Fruit fly (Drosophila melanogaster): ENCODE data around the gene Crag.

The Crag gene

DNA sequence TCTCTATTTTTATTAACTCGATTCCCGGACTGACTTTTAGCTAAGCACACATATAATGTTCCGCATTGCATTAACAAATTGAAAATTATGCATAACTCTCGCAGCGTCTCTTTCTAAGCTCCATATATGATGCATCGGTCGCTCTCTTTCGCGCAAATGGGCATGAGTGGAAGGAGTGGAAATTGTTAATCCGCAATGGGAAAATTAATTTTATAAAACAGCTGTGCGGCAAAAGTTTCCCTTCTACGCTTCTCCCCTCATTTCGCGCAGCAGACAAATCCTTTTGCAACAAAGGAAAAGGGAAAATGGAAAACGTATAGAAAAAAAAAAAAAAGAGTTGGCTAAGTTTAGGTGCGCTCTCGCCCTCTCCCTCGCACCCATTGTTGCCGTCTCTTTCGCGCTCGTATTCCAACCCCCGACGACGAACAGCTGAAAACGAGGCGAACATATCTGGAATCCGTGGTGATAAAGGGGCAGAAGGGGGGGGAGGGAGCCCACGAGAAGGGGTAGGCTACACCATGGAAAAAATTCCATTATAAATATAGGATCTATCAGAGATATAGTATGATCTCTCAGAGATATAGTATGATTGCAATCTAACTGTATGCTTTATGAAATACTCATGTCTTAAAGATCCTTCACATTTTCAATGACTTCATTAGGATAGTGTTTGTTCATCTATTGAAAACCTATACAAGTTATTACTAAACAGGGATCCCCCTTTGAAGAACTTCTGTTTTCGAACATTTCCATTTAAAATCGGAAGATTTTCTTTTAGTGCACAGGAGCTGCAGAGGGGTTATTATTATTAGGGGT is 44.5 kb downstream of the Crag start (continued):
- TF ChIP-seq CG2889 (GFP tag; IDR thresholded peaks at IDR 0.05) (no peak), trh (GFP tag; optimal IDR thresholded peaks at IDR 0.05) (no peak), CG2199 (GFP tag; IDR thresholded peaks at IDR 0.05) (no peak), ap (GFP tag; IDR thresholded peaks at IDR 0.05) (no peak), ham (GFP tag; IDR thresholded peaks at IDR 0.05) (no peak), YL-1 (GFP tag; optimal IDR thresholded peaks at IDR 0.05) (no peak), inv (GFP tag; IDR thresholded peaks at IDR 0.05; ENCODE audit: partially characterized antibody) (no peak), CG32772 (GFP tag; IDR thresholded peaks at IDR 0.05) (0 out of 2 replicates have a peak, but pooled peaks have one; percentile 18), CG18262 (tag; optimal IDR thresholded peaks at IDR 0.05) (peak; percentile 39), Nf-YC (tag; optimal IDR thresholded peaks at IDR 0.05) (peak; percentile 60), Hand (GFP tag; optimal IDR thresholded peaks at IDR 0.05) (no peak), CG3065 (GFP tag; optimal IDR thresholded peaks at IDR 0.05) (no peak), CG8478 (optimal IDR thresholded peaks at IDR 0.05) (no peak), slbo (GFP tag; IDR thresholded peaks at IDR 0.05) (no peak), CG15479 (GFP tag; optimal IDR thresholded peaks at IDR 0.05) (no peak), Neu2 (GFP tag; optimal IDR thresholded peaks at IDR 0.05; ENCODE audit: borderline replicate concordance) (no peak), btn (GFP tag; optimal IDR thresholded peaks at IDR 0.05) (no peak), grau (tag; optimal IDR thresholded peaks at IDR 0.05) (peak; percentile 16), sqz (GFP tag; optimal IDR thresholded peaks at IDR 0.05) (peak; percentile 64), Deaf1 (tag; optimal IDR thresholded peaks at IDR 0.05) (peak; percentile 80), lola (GFP tag; optimal IDR thresholded peaks at IDR 0.05) (peak in 1 of 3 experiments; percentile 11), ac (GFP tag; optimal IDR thresholded peaks at IDR 0.05) (no peak), Camta (GFP tag; optimal IDR thresholded peaks at IDR 0.05) (no peak), CG17359 (tag; optimal IDR thresholded peaks at IDR 0.05) (no peak), CG4282 (GFP tag; optimal IDR thresholded peaks at IDR 0.05) (no peak), org-1 (GFP tag; optimal IDR thresholded peaks at IDR 0.05) (no peak), ci (GFP tag; IDR thresholded peaks at IDR 0.05) (no peak), HLH54F (GFP tag; optimal IDR thresholded peaks at IDR 0.05) (no peak), CG7271 (tag; optimal IDR thresholded peaks at IDR 0.05) (no peak), gem (tag; optimal IDR thresholded peaks at IDR 0.05) (peak; percentile 51), gce (GFP tag; IDR thresholded peaks at IDR 0.05) (no peak), Hr39 (optimal IDR thresholded peaks at IDR 0.05) (no peak), CG10321 (GFP tag; IDR thresholded peaks at IDR 0.05) (peak; percentile 58; the same call in 1 of the 2 replicates), hkb (optimal IDR thresholded peaks at IDR 0.05) (no peak), hkb (GFP tag; IDR thresholded peaks at IDR 0.05) (no peak), Max (GFP tag; optimal IDR thresholded peaks at IDR 0.05) (no peak), zf30C (GFP tag; optimal IDR thresholded peaks at IDR 0.05) (peak; percentile 61), CG31365 (tag; optimal IDR thresholded peaks at IDR 0.05) (no peak), Stat92E (GFP tag; optimal IDR thresholded peaks at IDR 0.05) (no peak), CG15696 (tag; optimal IDR thresholded peaks at IDR 0.05) (peak; percentile 20), TFAM (GFP tag; optimal IDR thresholded peaks at IDR 0.05) (no peak), CG2875 (GFP tag; optimal IDR thresholded peaks at IDR 0.05) (no peak), CTCF (GFP tag; optimal IDR thresholded peaks at IDR 0.05) (no peak), h (optimal IDR thresholded peaks at IDR 0.05) (no peak), knrl (GFP tag; IDR thresholded peaks at IDR 0.05; ENCODE audit: partially characterized antibody) (no peak), jing (GFP tag; optimal IDR thresholded peaks at IDR 0.05) (no peak), CG17361 (GFP tag; IDR thresholded peaks at IDR 0.05) (0 out of 3 replicates have a peak, but pooled peaks have one; percentile 31), CG12391 (tag; optimal IDR thresholded peaks at IDR 0.05) (peak; percentile 14), CG13296 (GFP tag; optimal IDR thresholded peaks at IDR 0.05) (no peak), Ravus (GFP tag; IDR thresholded peaks at IDR 0.05) (no peak), CG10979 (tag; optimal IDR thresholded peaks at IDR 0.05) (peak; percentile 51)

Measured in whole organism, embryonic.